Worm (Caenorhabditis elegans): ENCODE data around the gene srw-97.
"Not testable (repeated sequence)": the region's sequence is repeated elsewhere in the genome, so short reads cannot be mapped to it uniquely, and the experiment has no call there.

Gene srw-97

DNA sequence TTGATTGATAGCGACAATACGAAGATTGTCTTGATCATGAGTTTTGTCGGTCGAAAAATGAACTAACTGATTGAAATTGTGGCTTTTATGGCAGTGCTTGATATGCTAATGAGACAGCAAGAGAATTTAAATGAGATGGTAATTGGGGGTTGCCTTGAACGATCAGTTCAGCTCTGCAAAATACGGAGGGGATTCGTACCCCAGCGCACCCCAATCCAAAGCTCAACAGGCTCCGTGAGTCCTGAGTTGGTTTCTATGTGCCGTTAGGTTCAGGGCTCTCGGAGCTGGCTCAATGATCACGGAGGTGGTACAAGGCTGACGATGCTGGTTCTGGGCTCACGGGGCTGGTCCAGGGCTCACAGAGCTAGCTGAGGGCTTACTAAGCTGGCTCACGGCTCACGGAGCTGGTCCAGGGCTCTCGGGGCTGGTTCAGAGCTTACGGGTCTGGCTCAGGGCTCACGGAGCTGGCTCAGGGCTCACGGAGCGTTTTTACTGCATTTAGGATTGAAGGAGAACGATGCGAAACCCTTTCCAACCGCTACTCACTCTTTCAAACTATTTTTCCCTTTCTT is 23.9 kb downstream of the srw-97 start, which contains the start of gene ZC204.6:
Gene ZC204.6, minus strand, starts transcription at position 51 of the 572 bp plus-strand sequence.
- no peak for TF ChIP-seq ceh-2 (tag; optimal IDR thresholded peaks at IDR 0.05)
- no peak for TF ChIP-seq ceh-45 (GFP tag; IDR thresholded peaks at IDR 0.05)
- no peak for TF ChIP-seq sox-2 (GFP tag; IDR thresholded peaks at IDR 0.05)
- no peak for TF ChIP-seq pqm-1 (tag; optimal IDR thresholded peaks at IDR 0.05)
- no peak for TF ChIP-seq fkh-10 (GFP tag; optimal IDR thresholded peaks at IDR 0.05)
- TF ChIP-seq sox-4 (tag; optimal IDR thresholded peaks at IDR 0.05) = no peak
- TF ChIP-seq F13H6.1 (tag; optimal IDR thresholded peaks at IDR 0.05) = no peak
- no peak for TF ChIP-seq ceh-14 (tag; optimal IDR thresholded peaks at IDR 0.05)
- TF ChIP-seq pax-1 (tag; optimal IDR thresholded peaks at IDR 0.05) = no peak
- no peak for TF ChIP-seq ceh-18 (tag; optimal IDR thresholded peaks at IDR 0.05)

DNA sequence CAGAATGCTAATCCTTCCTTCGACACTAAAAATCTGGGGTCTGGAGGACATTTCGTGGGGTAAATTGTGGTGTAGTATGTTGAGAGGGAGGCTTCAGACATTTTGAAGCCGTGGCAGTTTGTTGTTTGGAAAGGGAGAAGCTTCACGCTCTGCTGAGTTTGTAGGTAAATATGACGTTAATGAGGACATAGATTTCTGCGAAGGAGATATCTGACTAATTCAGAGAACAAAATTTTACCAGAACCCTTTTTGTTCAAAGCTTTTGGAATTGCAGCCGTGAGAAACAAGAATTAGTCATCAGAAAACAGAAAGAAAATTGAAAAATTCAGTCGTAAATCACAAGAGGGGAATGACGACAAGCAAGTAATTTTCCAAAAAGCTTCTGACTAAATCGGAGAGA is 28.3 kb downstream of the srw-97 start, which contains the start of gene srh-72:
Gene srh-72, minus strand, starts transcription at position 101 of the 400 bp plus-strand sequence.
- TF ChIP-seq C08G9.2 (tag; optimal IDR thresholded peaks at IDR 0.05) (no peak), hlh-6 (tag; optimal IDR thresholded peaks at IDR 0.05) (no peak), fkh-6 (tag; optimal IDR thresholded peaks at IDR 0.05) (no peak), eyg-1 (tag; optimal IDR thresholded peaks at IDR 0.05) (no peak), hlh-13 (GFP tag; optimal IDR thresholded peaks at IDR 0.05) (no peak), nfya-1 (tag; optimal IDR thresholded peaks at IDR 0.05) (no peak), elt-4 (tag; optimal IDR thresholded peaks at IDR 0.05) (no peak), ets-4 (tag; optimal IDR thresholded peaks at IDR 0.05) (no peak), lim-6 (tag; optimal IDR thresholded peaks at IDR 0.05) (no peak), ceh-24 (tag; optimal IDR thresholded peaks at IDR 0.05) (no peak), hlh-30 (tag; optimal IDR thresholded peaks at IDR 0.05; ENCODE audit: insufficient read depth) (no peak), fkh-10 (GFP tag; optimal IDR thresholded peaks at IDR 0.05) (no peak), pqm-1 (tag; optimal IDR thresholded peaks at IDR 0.05) (no peak), nhr-11 (tag; optimal IDR thresholded peaks at IDR 0.05) (no peak), ceh-31 (tag; optimal IDR thresholded peaks at IDR 0.05) (no peak), lin-11 (tag; optimal IDR thresholded peaks at IDR 0.05) (no peak), pha-2 (tag; optimal IDR thresholded peaks at IDR 0.05) (no peak), tbx-7 (tag; optimal IDR thresholded peaks at IDR 0.05) (no peak), gmeb-2 (tag; optimal IDR thresholded peaks at IDR 0.05) (no peak)

DNA sequence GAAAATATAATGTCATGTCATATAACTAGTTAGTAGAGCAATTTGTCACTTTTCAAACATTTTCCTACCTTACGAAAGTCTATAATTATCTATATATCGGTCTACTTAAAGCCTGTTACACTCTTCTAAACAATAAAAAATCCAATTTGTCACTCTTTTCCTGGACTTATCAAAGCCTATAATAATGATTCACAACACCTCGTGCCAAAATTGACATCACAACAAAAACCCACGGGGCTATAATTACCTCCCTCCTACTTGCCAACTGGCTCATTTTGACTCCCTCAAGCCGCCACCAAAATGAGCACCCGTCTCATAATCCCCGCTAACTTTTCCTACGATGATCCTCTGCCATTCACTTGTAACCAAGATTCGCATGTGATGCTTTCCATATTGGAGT is 32.4 kb downstream of the srw-97 start, which contains the start of gene srg-20:
Gene srg-20, plus strand, starts transcription at position 301 of the 400 bp plus-strand sequence.
- not testable (repeated sequence) for TF ChIP-seq F13H6.1, npax-4, dve-1 (tag; optimal IDR thresholded peaks at IDR 0.05)

DNA sequence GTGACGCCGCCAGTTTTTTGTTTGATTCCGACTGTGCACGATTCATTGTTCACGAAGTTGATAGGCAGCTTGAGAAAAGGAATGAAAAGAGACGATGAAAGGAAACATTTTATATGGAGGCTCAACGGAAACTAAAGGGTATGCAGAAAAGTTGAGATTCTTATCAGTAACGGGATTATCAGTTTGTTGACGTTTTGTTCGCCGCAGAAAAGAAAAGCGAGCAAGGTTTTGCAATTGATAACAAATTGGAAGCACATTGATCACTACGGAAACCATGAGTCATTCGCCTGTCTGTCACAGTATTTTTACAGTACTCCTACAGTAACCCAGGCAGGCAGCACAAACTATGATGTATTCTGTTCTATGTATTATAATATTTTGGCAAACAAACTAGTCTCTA is 32.8 kb downstream of the srw-97 start:
- no peak for TF ChIP-seq hlh-15 (tag; optimal IDR thresholded peaks at IDR 0.05)
- TF ChIP-seq zip-5 (tag; optimal IDR thresholded peaks at IDR 0.05) = no peak
- no peak for TF ChIP-seq hlh-8 (tag; optimal IDR thresholded peaks at IDR 0.05)
- no peak for TF ChIP-seq pros-1 (tag; optimal IDR thresholded peaks at IDR 0.05)

DNA sequence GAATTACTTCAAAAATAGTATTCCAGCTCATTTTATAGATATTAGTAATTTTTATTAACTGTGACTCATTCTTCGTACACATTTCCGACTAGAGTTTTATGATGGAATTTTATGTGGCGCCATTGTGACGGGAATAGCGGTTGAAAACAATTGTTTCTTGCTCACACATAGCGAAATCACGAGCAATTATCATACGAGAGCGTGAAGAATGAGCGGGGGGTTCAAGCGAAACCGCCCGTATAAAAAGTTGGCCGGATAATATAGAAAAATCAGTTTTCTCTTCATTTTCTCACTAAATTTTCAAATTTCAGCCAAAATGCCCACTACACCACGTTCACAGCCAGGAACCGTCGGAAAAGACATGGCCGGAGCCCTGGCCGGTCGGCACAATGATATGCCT is 35.3 kb downstream of the srw-97 start, which contains the start of gene C08E3.1:
Gene C08E3.1, plus strand, starts transcription at position 301 of the 400 bp plus-strand sequence.
- not testable (repeated sequence) for TF ChIP-seq zip-5 (tag; optimal IDR thresholded peaks at IDR 0.05); ama-1 (optimal IDR thresholded peaks at IDR 0.05); ceh-19 (GFP tag; optimal IDR thresholded peaks at IDR 0.05)

Measured in whole organism, late embryonic.